Worm (Caenorhabditis elegans): Measurements from ENCODE around the gene F23B12.7.

- TF ChIP-seq ceh-82 (tag; optimal IDR thresholded peaks at IDR 0.05), result no peak
- TF ChIP-seq nhr-25 (tag; optimal IDR thresholded peaks at IDR 0.05), result no peak
- no peak for TF ChIP-seq lin-11 (tag; optimal IDR thresholded peaks at IDR 0.05)
- no peak for TF ChIP-seq nhr-77 (tag; optimal IDR thresholded peaks at IDR 0.05)
- no peak for TF ChIP-seq ZK546.5 (tag; optimal IDR thresholded peaks at IDR 0.05)
Observed at ce11 chrV:14427069-14427825, 22.2 kb upstream of the F23B12.7 start.
